Worm (Caenorhabditis elegans) whole organism, L3 larva: Measurements from ENCODE around the gene C06E4.2.
"Not testable (repeated sequence)": the region's sequence is repeated elsewhere in the genome, so short reads cannot be mapped to it uniquely, and the experiment has no call there.

Source experiments
- R02D3.7 ChIP-seq: fragments of 150-350 bp; optimal IDR thresholded peaks from 2 replicates; lab custom pipeline; 2014; ENCODE audit warnings: missing biosample characterization, missing genetic modification characterization
- ZK546.5 ChIP-seq: sonication (generic microtip); optimal IDR thresholded peaks from 2 replicates; lab custom pipeline; 2017; ENCODE audit warnings: missing biosample characterization, missing genetic modification characterization
- ama-1 ChIP-seq: fragments of 150-350 bp; optimal IDR thresholded peaks from 2 replicates; lab custom pipeline; 2018
- ceh-16 ChIP-seq: sonication (generic microtip); optimal IDR thresholded peaks from 2 replicates; lab custom pipeline; 2017; ENCODE audit warnings: missing biosample characterization, missing genetic modification characterization
- ceh-82 ChIP-seq: fragments of 150-350 bp; optimal IDR thresholded peaks from 2 replicates; lab custom pipeline; 2014; ENCODE audit warnings: missing biosample characterization, missing genetic modification characterization
- ceh-9 ChIP-seq: sonication (generic microtip); optimal IDR thresholded peaks from 2 replicates; lab custom pipeline; 2018; ENCODE audit warnings: missing biosample characterization, missing genetic modification characterization
- egl-27 ChIP-seq: sonication (generic microtip); optimal IDR thresholded peaks from 4 replicates; lab custom pipeline; 2017; ENCODE audit warnings: missing biosample characterization, missing genetic modification reagents, missing genetic modification characterization
- egl-5 ChIP-seq: fragments of 150-350 bp; optimal IDR thresholded peaks from 2 replicates; lab custom pipeline; 2017; ENCODE audit warnings: missing biosample characterization, missing genetic modification reagents, missing genetic modification characterization, inconsistent platforms
- elt-1 ChIP-seq: fragments of 150-350 bp; optimal IDR thresholded peaks from 2 replicates; lab custom pipeline; 2014; ENCODE audit warnings: missing biosample characterization, missing genetic modification characterization
- elt-2 ChIP-seq: sonication (generic microtip); optimal IDR thresholded peaks from 2 replicates; lab custom pipeline; 2016; ENCODE audit warnings: missing genetic modification reagents, mild to moderate bottlenecking, missing genetic modification characterization, missing compliant biosample characterization
- fkh-10 ChIP-seq: sonication (generic microtip); optimal IDR thresholded peaks from 2 replicates; lab custom pipeline; 2017; ENCODE audit warnings: missing biosample characterization, missing genetic modification reagents, missing genetic modification characterization
- fkh-2 ChIP-seq: fragments of 150-350 bp; optimal IDR thresholded peaks from 2 replicates; lab custom pipeline; 2014; ENCODE audit warnings: missing biosample characterization, missing genetic modification reagents, missing genetic modification characterization
- fos-1 ChIP-seq: fragments of 150-350 bp; optimal IDR thresholded peaks from 2 replicates; lab custom pipeline; 2014; ENCODE audit warnings: missing biosample characterization, missing genetic modification characterization
- hmg-11 ChIP-seq: sonication (generic microtip); optimal IDR thresholded peaks from 2 replicates; lab custom pipeline; 2016; ENCODE audit warnings: missing genetic modification characterization, missing compliant biosample characterization
- lin-15B ChIP-seq: fragments of 150-350 bp; optimal IDR thresholded peaks from 2 replicates; lab custom pipeline; 2014; ENCODE audit warnings: missing biosample characterization, missing genetic modification characterization
- lin-39 ChIP-seq: fragments of 150-350 bp; optimal IDR thresholded peaks from 2 replicates; lab custom pipeline; 2018; ENCODE audit warnings: missing biosample characterization, missing genetic modification reagents, missing genetic modification characterization
- lsy-12 ChIP-seq: sonication (generic microtip); optimal IDR thresholded peaks from 2 replicates; lab custom pipeline; 2016; ENCODE audit warnings: mild to moderate bottlenecking, missing genetic modification characterization, missing compliant biosample characterization
- mdl-1 ChIP-seq: fragments of 150-350 bp; optimal IDR thresholded peaks from 2 replicates; lab custom pipeline; 2014; ENCODE audit warnings: missing biosample characterization, missing genetic modification characterization
- nfya-1 ChIP-seq: sonication (generic microtip); optimal IDR thresholded peaks from 2 replicates; lab custom pipeline; 2017; ENCODE audit warnings: missing genetic modification characterization, mild to moderate bottlenecking, missing compliant biosample characterization, antibody characterized with exemption, moderate library complexity; ENCODE audit not compliant: insufficient read depth
- nhr-12 ChIP-seq: fragments of 150-350 bp; optimal IDR thresholded peaks from 2 replicates; lab custom pipeline; 2014; ENCODE audit warnings: missing biosample characterization, missing genetic modification characterization
- nhr-23 ChIP-seq: fragments of 150-350 bp; optimal IDR thresholded peaks from 2 replicates; lab custom pipeline; 2014; ENCODE audit warnings: missing biosample characterization, missing genetic modification reagents, missing genetic modification characterization
- nhr-237 ChIP-seq: fragments of 150-350 bp; optimal IDR thresholded peaks from 2 replicates; lab custom pipeline; 2014; ENCODE audit warnings: missing biosample characterization, missing genetic modification characterization
- nhr-25 ChIP-seq: sonication (generic microtip); optimal IDR thresholded peaks from 2 replicates; lab custom pipeline; 2017; ENCODE audit warnings: missing biosample characterization, missing genetic modification characterization
- nhr-28 ChIP-seq: fragments of 150-350 bp; optimal IDR thresholded peaks from 2 replicates; lab custom pipeline; 2014; ENCODE audit warnings: missing biosample characterization, missing genetic modification characterization
- nhr-76 ChIP-seq: fragments of 150-350 bp; sonication (generic microtip); optimal IDR thresholded peaks from 5 replicates; lab custom pipeline; 2014; ENCODE audit warnings: missing biosample characterization, missing genetic modification characterization
- pha-4 ChIP-seq: fragments of 150-350 bp; optimal IDR thresholded peaks from 2 replicates; lab custom pipeline; 2014; ENCODE audit warnings: missing biosample characterization, missing genetic modification reagents, missing genetic modification characterization
- pqm-1 ChIP-seq: fragments of 150-350 bp; optimal IDR thresholded peaks from 2 replicates; lab custom pipeline; 2017; ENCODE audit warnings: missing biosample characterization, missing genetic modification characterization, inconsistent platforms
- sea-2 ChIP-seq: fragments of 150-350 bp; sonication (generic microtip); optimal IDR thresholded peaks from 4 replicates; lab custom pipeline; 2014; ENCODE audit warnings: missing biosample characterization, missing genetic modification reagents, missing genetic modification characterization
- skn-1 ChIP-seq: fragments of 150-350 bp; optimal IDR thresholded peaks from 2 replicates; lab custom pipeline; 2014; ENCODE audit warnings: missing biosample characterization, missing genetic modification characterization
- snpc-4 ChIP-seq: fragments of 150-350 bp; optimal IDR thresholded peaks from 2 replicates; lab custom pipeline; 2014; ENCODE audit warnings: missing biosample characterization, missing genetic modification characterization
- unc-39 ChIP-seq: sonication (generic microtip); optimal IDR thresholded peaks from 4 replicates; lab custom pipeline; 2017; ENCODE audit warnings: missing biosample characterization, missing genetic modification characterization
- unc-62 ChIP-seq: fragments of 150-350 bp; sonication (generic microtip); optimal IDR thresholded peaks from 4 replicates; lab custom pipeline; 2014; ENCODE audit warnings: missing biosample characterization, missing genetic modification reagents, missing genetic modification characterization
- ztf-11 ChIP-seq: fragments of 150-350 bp; optimal IDR thresholded peaks from 2 replicates; lab custom pipeline; 2014; ENCODE audit warnings: missing biosample characterization, missing genetic modification characterization
- ztf-4 ChIP-seq: fragments of 150-350 bp; optimal IDR thresholded peaks from 2 replicates; lab custom pipeline; 2014; ENCODE audit warnings: missing biosample characterization, missing genetic modification characterization

Gene C06E4.2

DNA sequence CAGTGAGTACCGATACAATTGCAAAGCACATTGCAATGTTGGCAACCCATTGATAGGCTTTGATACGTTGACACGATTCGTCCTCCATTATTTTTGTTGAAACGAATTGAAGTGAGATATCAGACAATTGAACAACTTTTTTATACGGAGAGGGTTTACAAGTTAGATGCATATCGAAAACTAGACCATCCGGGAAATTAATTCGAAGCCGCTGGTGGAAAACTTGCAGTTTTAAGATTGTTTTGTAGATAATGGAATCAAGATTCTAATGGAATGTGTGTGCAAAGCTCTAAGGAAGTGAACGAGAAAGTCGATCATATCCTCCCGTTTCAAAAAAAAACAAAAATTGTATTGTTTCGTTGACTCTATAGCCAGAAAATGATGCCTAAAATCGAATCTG is 30.2 kb upstream of the C06E4.2 start, which contains the start of gene col-114:
Gene col-114 (minus strand): TSS at position 101 of the 400 bp plus-strand sequence.
- TF ChIP-seq hmg-11 (no peak), ama-1 (lab: Kevin White, UChicago) (no peak), elt-1 (tag; lab: Kevin White, UChicago) (no peak), R02D3.7 (tag; lab: Kevin White, UChicago) (no peak), ceh-16 (tag; lab: Kevin White, UChicago) (no peak), snpc-4 (tag; lab: Kevin White, UChicago) (no peak), ztf-4 (no peak), ZK546.5 (no peak), fos-1 (no peak), lin-39 (tag; lab: Kevin White, UChicago) (no peak), nhr-237 (tag; lab: Kevin White, UChicago) (no peak)
- TF ChIP-seq, all 47 proteins: peak for 0

DNA sequence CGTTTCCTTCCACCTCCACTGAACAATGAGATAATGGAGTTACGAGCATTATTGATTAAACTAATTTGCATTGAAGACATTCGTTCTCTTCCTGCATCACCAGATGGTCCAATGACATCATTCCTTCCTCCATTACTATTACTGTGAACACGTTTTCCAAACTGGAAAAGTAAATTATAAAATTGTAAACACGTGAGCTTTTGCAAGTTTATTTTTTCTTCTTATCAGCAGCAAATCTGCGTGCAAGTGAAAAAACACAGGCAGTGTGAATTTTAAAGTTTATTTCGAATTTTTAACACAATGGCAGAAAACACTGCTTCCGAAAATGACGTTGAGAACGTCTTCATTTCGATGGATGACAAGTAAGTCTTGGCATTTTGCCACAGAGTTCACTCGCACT is 29.5 kb upstream of the C06E4.2 start, which contains the start of gene D2024.1:
Gene D2024.1 (plus strand): TSS at position 301 of the 400 bp plus-strand sequence.
- not testable (repeated sequence) for TF ChIP-seq lsy-12; ZK546.5; elt-1 (tag; lab: Kevin White, UChicago)

DNA sequence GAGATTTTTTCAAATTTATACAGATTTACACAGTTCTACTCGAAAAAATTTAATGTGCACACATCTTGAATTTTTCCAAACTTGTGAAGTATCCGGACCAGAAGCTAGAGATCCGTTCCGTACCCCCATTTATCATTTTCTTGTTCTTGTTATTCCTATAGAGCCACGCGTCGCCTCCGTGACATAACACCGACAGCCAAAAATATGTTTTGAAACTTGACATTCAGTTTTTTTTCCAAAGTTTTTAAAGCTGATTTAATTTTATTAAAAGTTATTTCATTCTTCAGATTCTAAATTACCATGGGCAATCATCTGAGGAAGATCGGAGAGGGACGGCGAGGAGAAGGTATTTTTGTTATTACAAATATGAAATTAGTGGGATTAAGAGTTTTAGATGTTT is 26.6 kb upstream of the C06E4.2 start, which contains the start of gene D2024.18:
Gene D2024.18 (plus strand): TSS at position 301 of the 400 bp plus-strand sequence.
- TF ChIP-seq fkh-10 (GFP tag; lab: Kevin White, UChicago), result no peak
- no peak for TF ChIP-seq elt-1 (tag; lab: Kevin White, UChicago)
- TF ChIP-seq ceh-82 (tag; lab: Kevin White, UChicago), result no peak
- no peak for TF ChIP-seq ztf-4
- no peak for TF ChIP-seq ceh-9
- no peak for TF ChIP-seq pha-4
- no peak for TF ChIP-seq unc-62
- TF ChIP-seq skn-1 (tag; lab: Kevin White, UChicago), result no peak

DNA sequence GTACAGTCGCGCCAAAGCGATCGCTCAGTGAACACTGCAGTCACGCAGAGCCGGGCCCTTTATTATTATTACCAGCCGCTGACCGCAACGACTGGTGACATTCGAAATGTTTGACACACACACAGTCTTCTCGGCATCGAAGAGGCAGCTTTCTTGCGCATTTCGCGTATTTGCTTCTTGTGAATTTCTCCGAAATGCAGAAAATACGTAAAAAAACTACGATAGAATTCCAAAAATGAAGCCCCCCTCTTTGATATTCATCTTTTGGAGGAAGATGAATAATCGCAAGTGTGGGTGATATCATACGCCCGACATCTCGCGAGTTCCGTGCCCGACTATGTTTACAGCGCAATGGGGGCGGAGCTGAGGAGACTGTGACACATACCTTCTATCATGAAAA is 23.5 kb upstream of the C06E4.2 start:
- TF ChIP-seq unc-39 (no peak), nhr-76 (no peak), unc-62 (no peak), ceh-9 (no peak), ztf-4 (no peak), pqm-1 (peak; percentile 25), nhr-12 (tag; lab: Kevin White, UChicago) (no peak), pha-4 (no peak), ztf-11 (tag; lab: Kevin White, UChicago) (no peak), nhr-25 (tag; lab: Kevin White, UChicago) (no peak), lsy-12 (no peak), snpc-4 (tag; lab: Kevin White, UChicago) (peak; percentile 49), nfya-1 (tag; lab: Kevin White, UChicago) (no peak), elt-2 (tag; lab: Kevin White, UChicago) (no peak), egl-5 (tag; lab: Kevin White, UChicago) (no peak), nhr-23 (no peak)

DNA sequence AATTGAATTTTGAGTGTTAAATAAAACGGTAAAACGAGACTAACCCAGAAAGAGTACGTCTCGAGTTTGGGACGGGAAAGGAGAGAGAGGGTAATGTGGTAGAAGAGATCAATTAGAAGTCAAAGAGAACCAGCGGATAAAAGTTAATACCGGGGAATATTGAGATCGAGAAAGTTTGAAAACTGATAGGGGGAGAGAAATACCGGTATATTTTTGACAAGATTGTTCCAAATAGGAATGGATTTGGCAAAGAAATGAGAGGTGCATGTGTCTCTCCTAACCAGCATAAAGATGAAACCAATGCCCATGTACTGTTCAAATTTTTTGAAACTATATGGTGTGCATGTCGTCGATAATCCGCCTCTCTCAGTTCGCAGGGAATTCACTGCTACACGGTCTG is 22.1 kb upstream of the C06E4.2 start, which contains the start of gene C06E4.5:
Gene C06E4.5 (plus strand): TSS at position 301 of the 400 bp plus-strand sequence.
- TF ChIP-seq nhr-23; ceh-82 (tag; lab: Kevin White, UChicago); hmg-11: not testable (repeated sequence)

DNA sequence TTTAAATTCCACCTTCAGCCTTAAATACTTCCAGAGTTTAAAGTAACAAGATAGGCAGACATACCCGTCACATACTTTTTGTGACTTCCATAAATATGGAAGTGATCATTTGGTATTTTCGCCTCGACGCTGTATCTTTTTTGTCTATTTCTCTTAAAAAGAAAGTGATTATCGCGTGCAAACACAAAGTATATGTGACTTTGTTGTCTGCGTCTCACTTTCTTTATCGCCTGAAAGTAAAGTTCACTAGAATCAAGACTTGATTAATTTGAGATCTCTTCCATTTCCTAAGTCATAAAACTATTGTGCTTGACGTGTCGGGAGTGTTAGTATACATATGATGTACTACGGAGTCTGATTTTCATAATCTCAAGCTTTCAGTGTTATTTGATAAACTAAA is 18.5 kb upstream of the C06E4.2 start, which contains the start of gene C06E4.6:
Gene C06E4.6 (minus strand): TSS at position 51 of the 400 bp plus-strand sequence.
- peak; percentile 43 for TF ChIP-seq elt-2 (tag; lab: Kevin White, UChicago)
- no peak for TF ChIP-seq nfya-1 (tag; lab: Kevin White, UChicago)
- peak; percentile 6 for TF ChIP-seq lin-15B (tag; lab: Kevin White, UChicago)
- TF ChIP-seq fkh-2, result no peak
- peak; percentile 6 for TF ChIP-seq mdl-1 (tag; lab: Kevin White, UChicago)
- no peak for TF ChIP-seq nhr-25 (tag; lab: Kevin White, UChicago)
- peak; percentile 81 for TF ChIP-seq pqm-1
- TF ChIP-seq, all 47 proteins: peak for 4

DNA sequence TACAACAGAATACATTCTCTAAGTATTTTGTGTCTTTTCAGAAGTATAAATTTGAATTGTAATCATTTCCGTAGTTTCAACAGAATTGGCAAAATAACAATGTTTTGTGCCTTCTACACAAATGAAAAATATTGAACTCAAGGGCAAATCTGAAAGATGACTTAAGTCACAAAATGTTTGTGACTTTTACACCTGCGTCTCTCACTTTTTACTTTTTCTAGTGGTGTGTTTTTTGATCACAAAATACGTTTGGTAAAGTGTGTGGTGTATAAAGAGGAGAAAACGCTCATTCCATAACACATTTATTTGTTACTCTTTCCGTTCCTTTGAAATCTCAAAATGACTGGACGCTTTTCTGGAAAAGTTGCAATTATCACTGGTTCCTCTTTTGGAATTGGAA is 16.2 kb upstream of the C06E4.2 start, which contains the start of gene C06E4.3:
Gene C06E4.3 (plus strand): TSS at position 289 of the 400 bp plus-strand sequence.
- TF ChIP-seq elt-2 (tag; lab: Kevin White, UChicago) (peak; percentile 30), lsy-12 (no peak), sea-2 (no peak), egl-27 (tag; lab: Kevin White, UChicago) (no peak), nhr-28 (tag; lab: Kevin White, UChicago) (no peak), pqm-1 (peak; percentile 48), ztf-4 (no peak)
